Worm (Caenorhabditis elegans): ENCODE results near the gene twk-28.

Gene twk-28

ce11 chrX:4260297-4260696, 18.8 kb downstream of the twk-28 start, which contains the start of gene C52B9.4 (continued):
- TF ChIP-seq ZK185.1 (tag; optimal IDR thresholded peaks at IDR 0.05; ENCODE audit: poor library complexity, severe bottlenecking) (no peak), attf-6 (GFP tag; IDR thresholded peaks at IDR 0.05) (no peak), F23B12.7 (tag; optimal IDR thresholded peaks at IDR 0.05; ENCODE audit: insufficient read depth) (no peak), madf-8 (GFP tag; conservative IDR thresholded peaks at IDR 0.05) (no peak), somi-1 (GFP tag; optimal IDR thresholded peaks at IDR 0.05) (no peak), tbp1 (GFP tag; optimal IDR thresholded peaks at IDR 0.05) (no peak), lin-35 (GFP tag; optimal IDR thresholded peaks at IDR 0.05) (no peak), ekl-4 (GFP tag; IDR thresholded peaks at IDR 0.05) (no peak), ceh-91 (GFP tag; IDR thresholded peaks at IDR 0.05) (no peak), hlh-26 (GFP tag; conservative IDR thresholded peaks at IDR 0.05) (no peak), mel-28 (tag; optimal IDR thresholded peaks at IDR 0.05; ENCODE audit: borderline replicate concordance) (no peak), B0261.1 (tag; optimal IDR thresholded peaks at IDR 0.05) (no peak), bed-1 (GFP tag; IDR thresholded peaks at IDR 0.05) (no peak), F37B4.10 (GFP tag; IDR thresholded peaks at IDR 0.05) (no peak), lin-54 (GFP tag; optimal IDR thresholded peaks at IDR 0.05) (no peak), F57A8.1 (GFP tag; optimal IDR thresholded peaks at IDR 0.05) (no peak), lin-40 (tag; optimal IDR thresholded peaks at IDR 0.05) (peak; percentile 28), chd-7 (tag; optimal IDR thresholded peaks at IDR 0.05) (no peak), attf-5 (GFP tag; optimal IDR thresholded peaks at IDR 0.05) (peak; percentile 19), athp-1 (tag; optimal IDR thresholded peaks at IDR 0.05) (no peak), D2030.7 (GFP tag; IDR thresholded peaks at IDR 0.05) (no peak), ztf-6 (GFP tag; IDR thresholded peaks at IDR 0.05) (no peak), madf-10 (tag; optimal IDR thresholded peaks at IDR 0.05) (no peak), mes-4 (tag; optimal IDR thresholded peaks at IDR 0.05) (no peak), ceh-58 (GFP tag; IDR thresholded peaks at IDR 0.05) (no peak)

DNA sequence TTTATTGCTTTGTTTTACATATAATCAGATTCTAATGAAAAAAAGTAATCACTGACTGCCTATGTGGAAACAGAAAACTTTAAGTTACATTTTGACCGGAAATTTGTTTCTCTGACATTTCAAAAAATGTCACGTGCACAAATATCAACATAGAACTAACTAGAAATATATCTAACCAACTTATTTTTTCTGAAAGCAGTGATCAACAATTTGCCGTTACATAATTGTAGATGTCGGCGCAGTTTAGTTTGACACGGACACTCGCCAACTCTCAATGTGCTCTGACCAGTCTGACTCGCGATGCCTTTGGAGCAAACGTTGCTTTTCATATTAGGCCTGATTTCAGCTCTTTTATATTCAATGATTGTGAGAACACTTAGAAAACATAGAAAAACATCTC, 22.4 kb downstream of the twk-28 start, which contains the start of gene srv-6:
srv-6 (plus strand) TSS at position 301 of the 400 bp plus-strand sequence.
- TF ChIP-seq gei-17 (GFP tag; optimal IDR thresholded peaks at IDR 0.05) = no peak

DNA sequence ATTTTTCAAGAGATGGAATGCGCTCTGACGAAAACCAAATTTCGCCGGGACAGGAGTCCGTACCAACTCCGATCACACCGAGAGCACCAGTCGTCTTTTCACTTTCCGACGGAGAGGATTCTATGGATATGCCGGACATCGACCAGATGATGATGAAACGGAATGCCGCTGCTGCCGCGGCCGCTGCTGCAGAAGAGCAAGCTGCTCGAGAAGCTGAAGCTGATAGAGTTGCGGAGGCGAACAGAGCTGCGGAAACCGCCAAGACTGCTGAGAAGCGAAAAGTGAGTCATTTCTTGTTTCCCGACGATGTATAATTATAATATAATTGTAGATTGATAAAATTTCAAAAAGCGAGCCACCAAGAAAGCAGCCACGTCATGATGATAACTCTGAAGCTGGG, 23.8 kb downstream of the twk-28 start:
- TF ChIP-seq egrh-3 (GFP tag; IDR thresholded peaks at IDR 0.05) (peak; percentile 71), atf-7 (tag; optimal IDR thresholded peaks at IDR 0.05) (no peak), F57C9.4 (tag; optimal IDR thresholded peaks at IDR 0.05) (no peak)

DNA sequence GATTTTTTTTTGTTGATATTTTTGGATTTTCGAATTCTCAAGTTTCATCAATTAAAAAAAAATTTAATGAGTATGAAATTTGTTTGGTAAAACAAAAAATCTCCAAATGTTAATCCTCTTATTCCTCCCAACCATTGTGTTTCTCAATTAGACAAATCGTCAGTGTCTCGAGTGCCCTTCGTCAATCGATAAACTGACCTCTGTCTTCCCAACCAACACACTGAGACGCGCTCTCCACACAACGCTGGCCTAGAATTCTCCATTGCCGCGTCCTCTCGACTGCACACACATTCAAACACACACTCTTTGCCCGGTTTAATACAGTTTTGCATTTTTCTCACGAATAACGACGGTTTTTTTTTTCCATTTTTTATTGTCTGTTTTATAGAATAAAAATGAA, 24.4 kb downstream of the twk-28 start, which contains the start of gene taf-11.1:
taf-11.1 (plus strand) TSS at position 389 of the 400 bp plus-strand sequence.
- TF ChIP-seq D2030.7 (GFP tag; IDR thresholded peaks at IDR 0.05) (no peak), dox-1 (GFP tag; IDR thresholded peaks at IDR 0.05) (0 out of 2 replicates have a peak, but pooled peaks have one; percentile 8), ceh-27 (GFP tag; optimal IDR thresholded peaks at IDR 0.05) (peak; percentile 3), hmg-1.2 (GFP tag; IDR thresholded peaks at IDR 0.05) (peak; percentile 33; the same call in 1 of the 2 replicates), nhr-80 (tag; optimal IDR thresholded peaks at IDR 0.05) (peak; percentile 44)

DNA sequence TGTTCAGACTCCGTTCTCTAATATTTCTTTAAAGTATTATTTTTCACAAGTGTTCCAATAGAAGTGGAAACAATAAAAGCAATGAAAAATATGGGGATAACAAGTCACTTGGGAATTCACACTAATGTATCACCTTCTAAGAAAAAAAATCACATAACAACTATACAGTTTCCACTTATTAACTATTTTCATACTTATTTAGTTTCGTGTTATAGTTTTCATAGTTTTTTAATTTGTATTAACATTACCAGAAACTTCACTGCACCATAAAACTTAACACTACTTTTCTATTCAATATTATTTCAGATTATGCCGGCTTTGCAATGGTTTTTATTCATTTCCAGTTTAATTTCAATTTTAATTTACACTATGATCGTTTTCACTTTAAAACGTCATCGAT, 27.1 kb downstream of the twk-28 start, which contains the start of gene srv-5:
srv-5 (plus strand) TSS at position 301 of the 400 bp plus-strand sequence.
- TF ChIP-seq madf-3 (GFP tag; IDR thresholded peaks at IDR 0.05) (no peak), F10E7.11 (tag; optimal IDR thresholded peaks at IDR 0.05) (no peak), C17E4.6 (GFP tag; IDR thresholded peaks at IDR 0.05) (no peak)
